Worm (Caenorhabditis elegans) whole organism, L2 larva: ENCODE results near the gene dpy-30.

ENCODE experiments used
- C34F6.9 ChIP-seq: fragments of 150-350 bp; optimal IDR thresholded peaks from 2 replicates; lab custom pipeline; 2014; ENCODE audit warnings: missing biosample characterization, missing genetic modification characterization
- F13H6.1 ChIP-seq: sonication (generic microtip); optimal IDR thresholded peaks from 2 replicates; lab custom pipeline; 2016; ENCODE audit warnings: missing genetic modification characterization, missing compliant biosample characterization
- R02D3.7 ChIP-seq: fragments of 150-350 bp; optimal IDR thresholded peaks from 2 replicates; lab custom pipeline; 2014; ENCODE audit warnings: missing biosample characterization, missing genetic modification characterization
- Y55F3AM.14 ChIP-seq: fragments of 200-800 bp; sonication (Bioruptor generic); optimal IDR thresholded peaks from 2 replicates; lab custom pipeline; 2018; ENCODE audit warnings: mild to moderate bottlenecking, missing genetic modification characterization, missing compliant biosample characterization
- alr-1 ChIP-seq: fragments of 150-350 bp; optimal IDR thresholded peaks from 2 replicates; lab custom pipeline; 2014; ENCODE audit warnings: missing biosample characterization, missing genetic modification characterization
- aly-2 ChIP-seq: fragments of 150-350 bp; optimal IDR thresholded peaks from 2 replicates; lab custom pipeline; 2014; ENCODE audit warnings: missing biosample characterization, missing genetic modification characterization
- ama-1 ChIP-seq: fragments of 150-350 bp; optimal IDR thresholded peaks from 2 replicates; lab custom pipeline; 2018; ENCODE audit warnings: inconsistent platforms
- dmd-4 ChIP-seq: sonication (generic microtip); optimal IDR thresholded peaks from 2 replicates; lab custom pipeline; 2017; ENCODE audit warnings: missing biosample characterization, missing genetic modification characterization
- fos-1 ChIP-seq: fragments of 150-350 bp; optimal IDR thresholded peaks from 2 replicates; lab custom pipeline; 2014; ENCODE audit warnings: missing biosample characterization, missing genetic modification characterization
- gmeb-1 ChIP-seq: fragments of 150-350 bp; optimal IDR thresholded peaks from 2 replicates; lab custom pipeline; 2014; ENCODE audit warnings: missing biosample characterization, missing genetic modification characterization
- lsy-2 ChIP-seq, 2 experiments: fragments of 150-350 bp in 1 of 2; sonication (generic microtip) in 1 of 2; optimal IDR thresholded peaks; 2 replicates each; lab custom pipeline; 2014 to 2017; ENCODE audit warnings: missing biosample characterization in 2 of 2, missing genetic modification characterization in 2 of 2
- mab-5 ChIP-seq: fragments of 150-350 bp; optimal IDR thresholded peaks from 2 replicates; lab custom pipeline; 2014; ENCODE audit warnings: missing biosample characterization, missing genetic modification characterization
- mbf-1 ChIP-seq: sonication (generic microtip); optimal IDR thresholded peaks from 2 replicates; lab custom pipeline; 2017; ENCODE audit warnings: missing biosample characterization, missing genetic modification characterization
- mdl-1 ChIP-seq, 2 experiments: fragments of 150-350 bp in 1 of 2; sonication (generic microtip) in 1 of 2; optimal IDR thresholded peaks; 2 replicates each; lab custom pipeline; 2017; ENCODE audit warnings: missing biosample characterization in 2 of 2, missing genetic modification characterization in 2 of 2
- nhr-10 ChIP-seq: sonication (generic microtip); optimal IDR thresholded peaks from 2 replicates; lab custom pipeline; 2017; ENCODE audit warnings: missing biosample characterization, missing genetic modification characterization
- nhr-11 ChIP-seq: fragments of 150-350 bp; optimal IDR thresholded peaks from 2 replicates; lab custom pipeline; 2014; ENCODE audit warnings: missing biosample characterization, missing genetic modification characterization
- nhr-12 ChIP-seq: fragments of 150-350 bp; optimal IDR thresholded peaks from 2 replicates; lab custom pipeline; 2014; ENCODE audit warnings: missing biosample characterization, missing genetic modification characterization
- nhr-129 ChIP-seq: fragments of 150-350 bp; optimal IDR thresholded peaks from 2 replicates; lab custom pipeline; 2014; ENCODE audit warnings: missing biosample characterization, missing genetic modification characterization
- nhr-77 ChIP-seq: fragments of 150-350 bp; optimal IDR thresholded peaks from 2 replicates; lab custom pipeline; 2014; ENCODE audit warnings: missing biosample characterization, missing genetic modification characterization
- skn-1 ChIP-seq: sonication (generic microtip); optimal IDR thresholded peaks from 2 replicates; lab custom pipeline; 2017; ENCODE audit warnings: missing biosample characterization, missing genetic modification characterization
- sma-3 ChIP-seq: sonication (generic microtip); optimal IDR thresholded peaks from 2 replicates; lab custom pipeline; 2016; ENCODE audit warnings: missing genetic modification reagents, missing genetic modification characterization, missing compliant biosample characterization
- sma-9 ChIP-seq, 2 experiments: fragments of 150-350 bp in 1 of 2; sonication (generic microtip) in 1 of 2; optimal IDR thresholded peaks; 2 replicates each; lab custom pipeline; 2014 to 2016; ENCODE audit warnings: missing genetic modification characterization in 2 of 2, mild to moderate bottlenecking in 1 of 2, missing biosample characterization in 1 of 2, missing compliant biosample characterization in 1 of 2, missing genetic modification reagents in 1 of 2, moderate library complexity in 1 of 2
- unc-62 ChIP-seq: fragments of 150-350 bp; optimal IDR thresholded peaks from 2 replicates; lab custom pipeline; 2014; ENCODE audit warnings: missing biosample characterization, missing genetic modification reagents, missing genetic modification characterization
- zag-1 ChIP-seq: fragments of 150-350 bp; optimal IDR thresholded peaks from 2 replicates; lab custom pipeline; 2014; ENCODE audit warnings: missing biosample characterization, missing genetic modification characterization

Gene dpy-30

ce11 chrV:12234293-12235004, 43.1 kb downstream of the dpy-30 start, which contains the start of gene myo-3:
Gene myo-3 (minus strand): TSS chrV:12234343.
- TF ChIP-seq sma-9 (GFP tag; optimal IDR thresholded peaks at IDR 0.05; lab: Kevin White, UChicago) (peak; percentile 1), sma-9 (tag; optimal IDR thresholded peaks at IDR 0.05; lab: Kevin White, UChicago) (no peak), gmeb-1 (tag; lab: Kevin White, UChicago) (no peak), mbf-1 (tag; lab: Kevin White, UChicago) (no peak), sma-3 (GFP tag; lab: Kevin White, UChicago) (no peak), lsy-2 (tag; optimal IDR thresholded peaks at IDR 0.05; lab: Kevin White, UChicago) (no peak), nhr-12 (tag; lab: Kevin White, UChicago) (no peak), fos-1 (tag; lab: Kevin White, UChicago) (no peak), F13H6.1 (tag; lab: Kevin White, UChicago) (peak; percentile 73), unc-62 (GFP tag; lab: Kevin White, UChicago) (no peak), nhr-129 (tag; lab: Kevin White, UChicago) (peak; percentile 28)

DNA sequence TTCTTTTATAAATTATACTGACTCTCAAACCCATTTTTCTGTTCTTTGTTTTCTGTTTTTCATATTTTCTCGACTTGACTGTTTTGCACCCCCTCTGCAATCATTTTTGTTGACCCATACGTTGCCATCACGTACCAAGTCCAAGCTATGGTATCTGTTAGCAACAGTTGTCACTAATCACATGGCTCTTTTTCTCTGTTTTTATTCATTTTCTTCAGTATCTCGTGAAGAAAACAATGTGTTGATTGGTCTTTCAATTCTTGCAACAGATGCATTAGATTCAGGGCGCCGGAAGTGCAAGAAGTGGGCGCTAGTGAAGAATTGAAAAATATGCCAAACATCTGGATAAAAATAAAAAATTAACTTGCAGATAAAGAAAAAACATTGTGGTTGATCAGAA, 44.2 kb downstream of the dpy-30 start:
- peak; percentile 28 for TF ChIP-seq F13H6.1 (tag; lab: Kevin White, UChicago)
- peak in 1 of 2 experiments; percentile 25 for TF ChIP-seq lsy-2 (tag; optimal IDR thresholded peaks at IDR 0.05; lab: Kevin White, UChicago)
- no peak for TF ChIP-seq nhr-10 (tag; lab: Kevin White, UChicago)
- TF ChIP-seq sma-9 (GFP tag; optimal IDR thresholded peaks at IDR 0.05; lab: Kevin White, UChicago): peak; percentile 57
- no peak for TF ChIP-seq sma-9 (tag; optimal IDR thresholded peaks at IDR 0.05; lab: Kevin White, UChicago)
- TF ChIP-seq C34F6.9: peak; percentile 32
- peak; percentile 35 for TF ChIP-seq nhr-129 (tag; lab: Kevin White, UChicago)
- TF ChIP-seq dmd-4 (tag; lab: Kevin White, UChicago): no peak
- no peak for TF ChIP-seq Y55F3AM.14 (GFP tag; lab: Kevin White, UChicago)

ce11 chrV:12241126-12241525, 49.8 kb downstream of the dpy-30 start, which contains the start of gene ttr-22:
Gene ttr-22 (plus strand): TSS chrV:12241426.
- no peak for TF ChIP-seq nhr-11 (tag; lab: Kevin White, UChicago)
- no peak for TF ChIP-seq ama-1 (lab: Kevin White, UChicago)
- TF ChIP-seq skn-1 (tag; lab: Kevin White, UChicago): no peak
- no peak for TF ChIP-seq fos-1 (tag; lab: Kevin White, UChicago)
- TF ChIP-seq C34F6.9: no peak
- TF ChIP-seq sma-9 (GFP tag; optimal IDR thresholded peaks at IDR 0.05; lab: Kevin White, UChicago): no peak
- TF ChIP-seq sma-9 (tag; optimal IDR thresholded peaks at IDR 0.05; lab: Kevin White, UChicago): no peak
- no peak for TF ChIP-seq alr-1 (tag; lab: Kevin White, UChicago)
- TF ChIP-seq mab-5 (tag; lab: Kevin White, UChicago): no peak
- TF ChIP-seq nhr-12 (tag; lab: Kevin White, UChicago): no peak
- no peak for TF ChIP-seq dmd-4 (tag; lab: Kevin White, UChicago)
- TF ChIP-seq R02D3.7 (tag; lab: Kevin White, UChicago): no peak
- no peak for TF ChIP-seq zag-1
- TF ChIP-seq mdl-1 (tag; optimal IDR thresholded peaks at IDR 0.05; lab: Kevin White, UChicago): no peak
- no peak for TF ChIP-seq nhr-77
- TF ChIP-seq aly-2: no peak
- TF ChIP-seq, all 48 proteins: peak for 0
